Worm (Caenorhabditis elegans) whole organism, young adult: ENCODE results near the gene T27A8.2.

Source experiments
- B0336.3 ChIP-seq: fragments of 200-800 bp; sonication (Bioruptor generic); IDR thresholded peaks from 2 replicates; pipeline ENCODE4 v1.3.6; 2022; ENCODE audit warnings: missing genetic modification characterization, missing compliant biosample characterization
- C06A6.2 ChIP-seq: fragments of 200-800 bp; sonication (Bioruptor generic); conservative IDR thresholded peaks from 2 replicates; pipeline ENCODE4 v1.3.6; 2022; ENCODE audit warnings: missing genetic modification characterization, missing compliant biosample characterization
- C17E4.6 ChIP-seq: fragments of 200-800 bp; sonication (Bioruptor generic); IDR thresholded peaks from 2 replicates; pipeline ENCODE4 v1.3.6; 2022; ENCODE audit warnings: missing genetic modification reagents, missing genetic modification characterization, missing compliant biosample characterization
- F37B4.10 ChIP-seq: fragments of 200-800 bp; sonication (Bioruptor generic); IDR thresholded peaks from 2 replicates; pipeline ENCODE4 v1.3.6; 2022; ENCODE audit warnings: missing genetic modification characterization, missing compliant biosample characterization
- F52B5.7 ChIP-seq: sonication (generic microtip); optimal IDR thresholded peaks from 2 replicates; lab custom pipeline; 2016; ENCODE audit warnings: mild to moderate bottlenecking, missing genetic modification characterization, missing compliant biosample characterization
- F55B11.4 ChIP-seq: sonication (generic microtip); optimal IDR thresholded peaks from 2 replicates; lab custom pipeline; 2016; ENCODE audit warnings: missing compliant biosample characterization, missing genetic modification characterization, borderline replicate concordance; ENCODE audit not compliant: insufficient read depth
- F57C9.4 ChIP-seq: sonication (generic microtip); optimal IDR thresholded peaks from 2 replicates; lab custom pipeline; 2017; ENCODE audit warnings: mild to moderate bottlenecking, missing genetic modification characterization, missing compliant biosample characterization
- K11D2.4 ChIP-seq: fragments of 200-800 bp; sonication (Bioruptor generic); IDR thresholded peaks from 2 replicates; pipeline ENCODE4 v1.3.6; 2022; ENCODE audit warnings: missing genetic modification reagents, missing genetic modification characterization, missing compliant biosample characterization
- T26A5.8 ChIP-seq: sonication (generic microtip); optimal IDR thresholded peaks from 2 replicates; lab custom pipeline; 2016; ENCODE audit warnings: missing genetic modification characterization, missing compliant biosample characterization
- Y53F4B.3 ChIP-seq: fragments of 200-800 bp; sonication (Bioruptor generic); IDR thresholded peaks from 2 replicates; pipeline ENCODE4 v1.3.6; 2022; ENCODE audit warnings: missing genetic modification reagents, missing genetic modification characterization, missing compliant biosample characterization
- Y56A3A.18 ChIP-seq: fragments of 200-800 bp; sonication (Bioruptor generic); IDR thresholded peaks from 2 replicates; pipeline ENCODE4 v1.3.6; 2022; ENCODE audit warnings: missing genetic modification reagents, missing genetic modification characterization, missing compliant biosample characterization
- Y67H2A.10 ChIP-seq: fragments of 200-800 bp; sonication (Bioruptor generic); conservative IDR thresholded peaks from 2 replicates; pipeline ENCODE4 v1.3.6; 2022; ENCODE audit warnings: missing genetic modification reagents, missing genetic modification characterization, missing compliant biosample characterization
- aptf-2 ChIP-seq: fragments of 200-800 bp; sonication (Bioruptor generic); conservative IDR thresholded peaks from 2 replicates; pipeline ENCODE4 v1.3.6; 2022; ENCODE audit warnings: missing genetic modification reagents, missing genetic modification characterization, missing compliant biosample characterization
- atf-7 ChIP-seq: sonication (generic microtip); optimal IDR thresholded peaks from 2 replicates; lab custom pipeline; 2017; ENCODE audit warnings: mild to moderate bottlenecking, missing genetic modification characterization, missing compliant biosample characterization
- athp-1 ChIP-seq: sonication (generic microtip); optimal IDR thresholded peaks from 2 replicates; lab custom pipeline; 2017; ENCODE audit warnings: mild to moderate bottlenecking, missing genetic modification characterization, missing compliant biosample characterization
- ccch-3 ChIP-seq: fragments of 200-800 bp; sonication (Bioruptor generic); optimal IDR thresholded peaks from 2 replicates; lab custom pipeline; 2018; ENCODE audit warnings: mild to moderate bottlenecking, missing genetic modification characterization, missing compliant biosample characterization
- cebp-2 ChIP-seq: fragments of 200-800 bp; sonication (Bioruptor generic); IDR thresholded peaks from 2 replicates; pipeline ENCODE4 v1.3.6; 2022; ENCODE audit warnings: missing genetic modification characterization, missing compliant biosample characterization
- ceh-58 ChIP-seq: fragments of 200-800 bp; sonication (Bioruptor generic); IDR thresholded peaks from 2 replicates; pipeline ENCODE4 v1.3.6; 2022; ENCODE audit warnings: missing genetic modification characterization, missing compliant biosample characterization
- ceh-91 ChIP-seq: fragments of 200-800 bp; sonication (Bioruptor generic); IDR thresholded peaks from 2 replicates; pipeline ENCODE4 v1.3.6; 2022; ENCODE audit warnings: missing genetic modification reagents, missing genetic modification characterization, missing compliant biosample characterization
- dox-1 ChIP-seq: fragments of 200-800 bp; sonication (Bioruptor generic); IDR thresholded peaks from 2 replicates; pipeline ENCODE4 v1.3.6; 2022; ENCODE audit warnings: missing genetic modification reagents, missing genetic modification characterization, missing compliant biosample characterization
- dpff-1 ChIP-seq: sonication (generic microtip); optimal IDR thresholded peaks from 2 replicates; lab custom pipeline; 2017; ENCODE audit warnings: mild to moderate bottlenecking, missing genetic modification characterization, missing compliant biosample characterization
- ekl-4 ChIP-seq: fragments of 200-800 bp; sonication (Bioruptor generic); IDR thresholded peaks from 2 replicates; pipeline ENCODE4 v1.3.6; 2022; ENCODE audit warnings: missing genetic modification reagents, missing genetic modification characterization, missing compliant biosample characterization
- hlh-26 ChIP-seq: fragments of 200-800 bp; sonication (Bioruptor generic); conservative IDR thresholded peaks from 2 replicates; pipeline ENCODE4 v1.3.6; 2022; ENCODE audit warnings: missing genetic modification reagents, missing genetic modification characterization, missing compliant biosample characterization
- hmg-20 ChIP-seq: fragments of 200-800 bp; sonication (Bioruptor generic); IDR thresholded peaks from 2 replicates; pipeline ENCODE4 v1.3.6; 2022; ENCODE audit warnings: missing genetic modification reagents, missing genetic modification characterization, missing compliant biosample characterization
- hrde-1 ChIP-seq: sonication (generic microtip); optimal IDR thresholded peaks from 2 replicates; lab custom pipeline; 2016; ENCODE audit warnings: missing genetic modification characterization, mild to moderate bottlenecking, missing compliant biosample characterization, moderate library complexity, missing genotype, missing genetic modification reagents, borderline replicate concordance
- lin-40 ChIP-seq: sonication (generic microtip); optimal IDR thresholded peaks from 2 replicates; lab custom pipeline; 2016; ENCODE audit warnings: missing genetic modification characterization, mild to moderate bottlenecking, missing compliant biosample characterization, missing genotype, missing genetic modification reagents
- madf-10 ChIP-seq: sonication (generic microtip); optimal IDR thresholded peaks from 2 replicates; lab custom pipeline; 2016; ENCODE audit warnings: mild to moderate bottlenecking, missing genetic modification characterization, missing compliant biosample characterization
- madf-3 ChIP-seq: fragments of 200-800 bp; sonication (Bioruptor generic); IDR thresholded peaks from 2 replicates; pipeline ENCODE4 v1.3.6; 2022; ENCODE audit warnings: missing genetic modification reagents, missing genetic modification characterization, missing compliant biosample characterization
- madf-8 ChIP-seq: fragments of 200-800 bp; sonication (Bioruptor generic); conservative IDR thresholded peaks from 2 replicates; pipeline ENCODE4 v1.3.6; 2022; ENCODE audit warnings: missing genetic modification reagents, missing genetic modification characterization, missing compliant biosample characterization
- mcd-1 ChIP-seq: fragments of 200-800 bp; sonication (Bioruptor generic); IDR thresholded peaks from 2 replicates; pipeline ENCODE4 v1.3.6; 2022; ENCODE audit warnings: missing genetic modification reagents, missing genetic modification characterization, missing compliant biosample characterization
- nfyb-1 ChIP-seq: fragments of 200-800 bp; sonication (Bioruptor generic); IDR thresholded peaks from 2 replicates; pipeline ENCODE4 v1.3.6; 2022; ENCODE audit warnings: missing genetic modification reagents, missing genetic modification characterization, missing compliant biosample characterization
- nhr-120 ChIP-seq: fragments of 200-800 bp; sonication (Bioruptor generic); IDR thresholded peaks from 2 replicates; pipeline ENCODE4 v1.3.6; 2022; ENCODE audit warnings: missing genetic modification characterization, missing compliant biosample characterization
- nhr-27 ChIP-seq: fragments of 200-800 bp; sonication (Bioruptor generic); optimal IDR thresholded peaks from 2 replicates; lab custom pipeline; 2018; ENCODE audit warnings: mild to moderate bottlenecking, missing genetic modification characterization, moderate library complexity, missing compliant biosample characterization
- nhr-80 ChIP-seq: sonication (generic microtip); optimal IDR thresholded peaks from 2 replicates; lab custom pipeline; 2016; ENCODE audit warnings: missing genetic modification characterization, missing compliant biosample characterization
- rcor-1 ChIP-seq: fragments of 200-800 bp; sonication (Bioruptor generic); IDR thresholded peaks from 2 replicates; pipeline ENCODE4 v1.3.6; 2022; ENCODE audit warnings: missing genetic modification reagents, missing genetic modification characterization, missing compliant biosample characterization
- rec-8 ChIP-seq, 2 experiments: sonication (generic microtip); optimal IDR thresholded peaks; 2 replicates each; lab custom pipeline; 2016; ENCODE audit warnings: mild to moderate bottlenecking in 2 of 2, missing genetic modification characterization in 2 of 2, missing genetic modification reagents in 2 of 2, missing genotype in 2 of 2, missing biosample characterization in 1 of 2, missing compliant biosample characterization in 1 of 2, moderate library complexity in 1 of 2
- snpc-4 ChIP-seq, 5 experiments: fragments of 150-350 bp in 1 of 5; sonication (generic microtip) in 4 of 5; optimal IDR thresholded peaks; 2 replicates each; lab custom pipeline; 2014 to 2018; ENCODE audit warnings: missing genetic modification characterization in 5 of 5, missing biosample characterization in 3 of 5, antibody characterized with exemption in 2 of 5, mild to moderate bottlenecking in 2 of 5, missing compliant biosample characterization in 2 of 5, missing genotype in 2 of 5, moderate library complexity in 2 of 5, missing genetic modification reagents in 1 of 5
- tbx-9 ChIP-seq: sonication (generic microtip); optimal IDR thresholded peaks from 2 replicates; lab custom pipeline; 2016; ENCODE audit warnings: borderline replicate concordance, missing genetic modification characterization, inconsistent platforms, missing compliant biosample characterization
- tlf-1 ChIP-seq: fragments of 200-800 bp; sonication (Bioruptor generic); optimal IDR thresholded peaks from 2 replicates; lab custom pipeline; 2018; ENCODE audit warnings: mild to moderate bottlenecking, missing genetic modification characterization, missing compliant biosample characterization
- unc-130 ChIP-seq: sonication (generic microtip); optimal IDR thresholded peaks from 2 replicates; lab custom pipeline; 2016; ENCODE audit warnings: missing genetic modification reagents, missing genetic modification characterization, missing compliant biosample characterization
- unc-62 ChIP-seq: fragments of 150-350 bp; optimal IDR thresholded peaks from 2 replicates; lab custom pipeline; 2014; ENCODE audit warnings: missing biosample characterization, missing genetic modification reagents, missing genetic modification characterization

The T27A8.2 gene

ce11 chrX:16087842-16088241 lies 29.1 kb upstream of the T27A8.2 start:
- TF ChIP-seq Y67H2A.10 (GFP tag; lab: Robert Waterston, UW) (no peak), F37B4.10 (GFP tag; lab: Robert Waterston, UW) (no peak), nfyb-1 (GFP tag; lab: Robert Waterston, UW) (no peak), nhr-80 (peak; percentile 13), dpff-1 (tag; lab: Kevin White, UChicago) (no peak), ekl-4 (GFP tag; lab: Robert Waterston, UW) (no peak), F52B5.7 (no peak)

DNA sequence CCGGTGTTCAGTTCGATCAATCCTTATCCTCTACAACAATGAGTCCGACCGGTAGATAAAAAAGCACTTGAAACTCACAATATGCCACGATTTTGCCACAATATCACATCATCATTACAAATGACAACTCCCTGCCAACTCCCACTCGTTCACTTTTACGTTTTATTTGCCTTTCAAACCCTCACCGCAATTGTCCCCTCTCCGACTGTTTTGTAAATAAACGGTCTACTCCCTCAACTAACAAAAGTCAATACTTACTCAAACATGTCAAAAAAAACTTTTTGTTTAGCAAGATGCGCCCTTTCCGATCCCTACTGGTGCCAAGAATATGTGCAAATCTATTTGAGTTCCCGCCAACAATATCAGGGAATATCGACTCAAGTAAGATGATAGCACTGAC lies 26.3 kb upstream of the T27A8.2 start, which contains the start of gene C30F2.2:
TSS of gene C30F2.2 (minus strand) at position 122 of the 400 bp plus-strand sequence.
- TF ChIP-seq tlf-1 (GFP tag; lab: Kevin White, UChicago) = no peak
- no peak for TF ChIP-seq lin-40 (tag; lab: Kevin White, UChicago)
- no peak for TF ChIP-seq madf-3 (GFP tag; lab: Robert Waterston, UW)
- no peak for TF ChIP-seq unc-62 (GFP tag; lab: Kevin White, UChicago)
- no peak for TF ChIP-seq C06A6.2
- no peak for TF ChIP-seq madf-8 (GFP tag; lab: Robert Waterston, UW)
- TF ChIP-seq nhr-27 = no peak
- TF ChIP-seq cebp-2 (GFP tag; lab: Robert Waterston, UW) = no peak

DNA sequence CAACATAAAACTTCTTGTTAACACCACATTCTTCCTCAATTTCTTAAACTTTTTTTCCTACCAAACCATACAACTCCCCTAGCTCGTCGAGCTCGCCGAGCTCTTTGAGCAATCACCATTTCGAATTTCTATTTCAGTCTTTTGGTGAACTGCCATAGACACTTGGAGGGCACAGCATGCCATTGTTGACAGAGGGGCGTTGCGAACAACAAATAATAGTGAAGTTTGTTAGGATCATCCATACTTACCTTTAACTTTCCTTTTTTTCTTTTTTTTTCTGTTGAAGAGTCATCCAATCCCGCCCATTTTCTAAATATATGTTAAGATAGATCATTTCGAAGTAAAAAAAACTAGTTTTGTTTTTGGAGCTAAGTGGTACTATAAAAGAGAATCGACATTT lies 23.3 kb upstream of the T27A8.2 start, which contains the start of gene idpp-14:
TSS of gene idpp-14 (plus strand) at position 324 of the 400 bp plus-strand sequence.
- no peak for TF ChIP-seq unc-130
- no peak for TF ChIP-seq C17E4.6 (GFP tag; lab: Robert Waterston, UW)
- no peak for TF ChIP-seq F52B5.7
- no peak for TF ChIP-seq F57C9.4
- TF ChIP-seq nhr-120 (GFP tag; lab: Robert Waterston, UW) = no peak
- no peak for TF ChIP-seq B0336.3 (GFP tag; lab: Robert Waterston, UW)
- no peak for TF ChIP-seq tbx-9 (tag; lab: Kevin White, UChicago)
- TF ChIP-seq dox-1 = no peak
- no peak for TF ChIP-seq rcor-1 (GFP tag; lab: Robert Waterston, UW)

DNA sequence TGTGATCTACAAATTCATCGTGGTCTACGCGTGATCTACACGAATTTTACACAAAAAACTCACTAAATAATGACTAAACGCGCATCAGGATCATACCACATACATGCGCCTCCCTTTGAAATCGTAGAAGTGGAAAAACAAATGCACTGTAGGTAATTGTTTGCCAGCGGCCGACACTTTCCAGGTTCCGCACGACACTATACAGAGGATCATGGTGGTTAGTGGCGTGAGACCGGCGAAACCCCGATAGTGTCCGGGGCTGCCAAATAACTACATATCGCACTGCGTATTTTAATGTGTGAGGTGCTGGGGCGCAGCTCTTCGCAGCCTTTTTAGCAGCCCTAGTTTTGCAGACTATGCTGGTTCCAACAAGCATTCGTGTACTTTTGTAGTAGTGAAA lies 19.9 kb upstream of the T27A8.2 start:
- TF ChIP-seq athp-1 (tag; lab: Kevin White, UChicago) (no peak), snpc-4 (GFP tag; optimal IDR thresholded peaks at IDR 0.05; lab: Kevin White, UChicago) (no peak), snpc-4 (tag; optimal IDR thresholded peaks at IDR 0.05; lab: Kevin White, UChicago) (peak in 1 of 4 experiments; percentile 59)

- TF ChIP-seq madf-3 (GFP tag; lab: Robert Waterston, UW) = no peak
- TF ChIP-seq ceh-91 (GFP tag; lab: Robert Waterston, UW) = no peak
- no peak for TF ChIP-seq aptf-2 (GFP tag; lab: Robert Waterston, UW)
- TF ChIP-seq madf-10 = no peak
- TF ChIP-seq K11D2.4 (GFP tag; lab: Robert Waterston, UW) = no peak
- no peak for TF ChIP-seq Y56A3A.18 (GFP tag; lab: Robert Waterston, UW)
- TF ChIP-seq, all 124 proteins: peak for 0
Observed at ce11 chrX:16076470-16076869, 17.7 kb upstream of the T27A8.2 start, which contains the start of gene C30F2.4. C30F2.4 (minus strand) TSS chrX:16076570.

ce11 chrX:16072595-16072994 lies 13.8 kb upstream of the T27A8.2 start, which contains the start of gene col-187:
col-187 (plus strand) TSS chrX:16072895.
- TF ChIP-seq ccch-3 (GFP tag; lab: Kevin White, UChicago) (no peak), ceh-58 (GFP tag; lab: Robert Waterston, UW) (no peak), Y53F4B.3 (GFP tag; lab: Robert Waterston, UW) (no peak), hmg-20 (GFP tag; lab: Robert Waterston, UW) (no peak), hrde-1 (tag; lab: Kevin White, UChicago) (no peak), mcd-1 (no peak), rec-8 (tag; optimal IDR thresholded peaks at IDR 0.05; lab: Kevin White, UChicago) (no peak), T26A5.8 (no peak), hlh-26 (GFP tag; lab: Robert Waterston, UW) (no peak), F55B11.4 (no peak), atf-7 (tag; lab: Kevin White, UChicago) (no peak), dpff-1 (tag; lab: Kevin White, UChicago) (no peak), nhr-27 (no peak)
